Fruit fly (Drosophila melanogaster) whole organism, embryonic: ENCODE measurements around the gene Cep135.

Source experiments
- Awh ChIP-seq: fragments of 200-800 bp; sonication (Bioruptor generic); IDR thresholded peaks from 2 replicates; pipeline ENCODE4, ENCODE4 v1.3.6; 2022; ENCODE audit warnings: missing biosample characterization, missing genetic modification characterization
- B-H2 ChIP-seq: fragments of 200-800 bp; sonication (Bioruptor generic); optimal IDR thresholded peaks from 2 replicates; lab custom pipeline; 2018; ENCODE audit warnings: missing biosample characterization, mild to moderate bottlenecking, missing genetic modification characterization
- BEAF-32 ChIP-seq: fragments of 200-800 bp; sonication (Bioruptor generic); optimal IDR thresholded peaks from 3 replicates; lab custom pipeline; 2017; ENCODE audit warnings: missing biosample characterization, missing genetic modification characterization, mild to moderate bottlenecking, moderate library complexity, missing genetic modification reagents
- CG10366 ChIP-seq: fragments of 200-800 bp; sonication (Bioruptor generic); IDR thresholded peaks from 2 replicates; pipeline ENCODE4 v1.3.6; 2022; ENCODE audit warnings: missing biosample characterization, missing genetic modification characterization
- CG13287 ChIP-seq: fragments of 200-800 bp; sonication (Bioruptor generic); IDR thresholded peaks from 2 replicates; pipeline ENCODE4 v1.3.6; 2022; ENCODE audit warnings: missing biosample characterization, missing genetic modification characterization; ENCODE audit not compliant: partially characterized antibody
- CG14965 ChIP-seq: fragments of 200-800 bp; sonication (Bioruptor generic); optimal IDR thresholded peaks from 2 replicates; lab custom pipeline; 2016; ENCODE audit warnings: missing biosample characterization, missing genetic modification characterization, borderline replicate concordance
- CG15073 ChIP-seq: fragments of 200-800 bp; sonication (Bioruptor generic); optimal IDR thresholded peaks from 2 replicates; lab custom pipeline; 2016; ENCODE audit warnings: missing biosample characterization, missing genetic modification characterization
- CG1602 ChIP-seq: fragments of 200-800 bp; sonication (Bioruptor generic); optimal IDR thresholded peaks from 3 replicates; lab custom pipeline; 2016; ENCODE audit warnings: missing biosample characterization, missing genetic modification characterization
- CG18619 ChIP-seq: fragments of 200-800 bp; sonication (Bioruptor generic); optimal IDR thresholded peaks from 3 replicates; lab custom pipeline; 2017; ENCODE audit warnings: missing biosample characterization, mild to moderate bottlenecking, missing genetic modification characterization
- CG2116 ChIP-seq: fragments of 200-800 bp; sonication (Bioruptor generic); optimal IDR thresholded peaks from 3 replicates; lab custom pipeline; 2018; ENCODE audit warnings: missing biosample characterization, mild to moderate bottlenecking, missing genetic modification characterization
- CG2889 ChIP-seq: fragments of 200-800 bp; sonication (Bioruptor generic); IDR thresholded peaks from 3 replicates; pipeline ENCODE4 v1.3.6; 2022; ENCODE audit warnings: missing biosample characterization, missing genetic modification characterization
- CG31365 ChIP-seq: fragments of 200-800 bp; sonication (Bioruptor generic); optimal IDR thresholded peaks from 2 replicates; lab custom pipeline; 2018; ENCODE audit warnings: missing biosample characterization, mild to moderate bottlenecking, missing genetic modification characterization
- CG6272 ChIP-seq: fragments of 200-800 bp; sonication (Bioruptor generic); IDR thresholded peaks from 2 replicates; pipeline ENCODE4 v1.3.6; 2022; ENCODE audit warnings: missing biosample characterization, missing genetic modification characterization
- CG6791 ChIP-seq: fragments of 200-800 bp; sonication (Bioruptor generic); IDR thresholded peaks from 3 replicates; pipeline ENCODE4 v1.3.6; 2022; ENCODE audit warnings: missing biosample characterization, missing genetic modification characterization; ENCODE audit not compliant: partially characterized antibody
- CG7271 ChIP-seq: fragments of 200-800 bp; sonication (Bioruptor generic); optimal IDR thresholded peaks from 2 replicates; lab custom pipeline; 2018; ENCODE audit warnings: missing biosample characterization, mild to moderate bottlenecking, missing genetic modification characterization, moderate library complexity
- CG7786 ChIP-seq: fragments of 200-800 bp; sonication (Bioruptor generic); optimal IDR thresholded peaks from 2 replicates; lab custom pipeline; 2016; ENCODE audit warnings: missing biosample characterization, missing genetic modification characterization
- CG8765 ChIP-seq: fragments of 200-800 bp; sonication (Bioruptor generic); IDR thresholded peaks from 2 replicates; pipeline ENCODE4 v1.3.6; 2022; ENCODE audit warnings: missing biosample characterization, missing genetic modification characterization
- CG9797 ChIP-seq: fragments of 200-800 bp; sonication (Bioruptor generic); optimal IDR thresholded peaks from 3 replicates; lab custom pipeline; 2018; ENCODE audit warnings: missing biosample characterization, mild to moderate bottlenecking, missing genetic modification characterization
- D ChIP-seq, 2 experiments: fragments of 200-800 bp in 1 of 2; fragments of >200 bp in 1 of 2; sonication (Bioruptor generic) in 1 of 2; optimal IDR thresholded peaks; 2 replicates in 1 of 2; 3 replicates in 1 of 2; lab custom pipeline; 2017; ENCODE audit warnings: mild to moderate bottlenecking in 1 of 2, missing biosample characterization in 1 of 2, missing genetic modification characterization in 1 of 2, missing genetic modification reagents in 1 of 2
- E2f2 ChIP-seq: fragments of 200-800 bp; sonication (Bioruptor generic); IDR thresholded peaks from 2 replicates; pipeline ENCODE4 v1.3.6; 2022; ENCODE audit warnings: missing biosample characterization, missing genetic modification characterization
- GATAe ChIP-seq: fragments of 200-800 bp; sonication (Bioruptor generic); conservative IDR thresholded peaks from 2 replicates; pipeline ENCODE4 v1.3.6; 2022; ENCODE audit warnings: missing biosample characterization, missing genetic modification characterization
- Gug ChIP-seq: fragments of 200-800 bp; sonication (Bioruptor generic); IDR thresholded peaks from 4 replicates; pipeline ENCODE4 v1.3.6; 2022; ENCODE audit warnings: missing biosample characterization, missing genetic modification characterization
- H2.0 ChIP-seq: fragments of 200-800 bp; sonication (Bioruptor generic); IDR thresholded peaks from 2 replicates; pipeline ENCODE4 v1.3.6; 2022; ENCODE audit warnings: missing biosample characterization, missing genetic modification characterization
- HmgD ChIP-seq: fragments of 200-800 bp; sonication (Bioruptor generic); optimal IDR thresholded peaks from 3 replicates; lab custom pipeline; 2016; ENCODE audit warnings: missing biosample characterization, missing genetic modification characterization
- Lpt ChIP-seq: fragments of >200 bp; optimal IDR thresholded peaks from 2 replicates; lab custom pipeline; 2018; ENCODE audit warnings: missing biosample characterization, missing genetic modification characterization
- MBD-R2 ChIP-seq: fragments of 200-800 bp; sonication (Bioruptor generic); IDR thresholded peaks from 2 replicates; pipeline ENCODE4 v1.3.6; 2022; ENCODE audit warnings: missing biosample characterization, missing genetic modification characterization
- Mad ChIP-seq: fragments of 200-800 bp; sonication (Bioruptor generic); optimal IDR thresholded peaks from 2 replicates; lab custom pipeline; 2016; ENCODE audit warnings: missing biosample characterization, missing genetic modification characterization
- Oaz ChIP-seq: fragments of 200-800 bp; sonication (Bioruptor generic); IDR thresholded peaks from 2 replicates; pipeline ENCODE4 v1.3.6; 2022; ENCODE audit warnings: missing biosample characterization, missing genetic modification characterization
- Oli ChIP-seq: fragments of 200-800 bp; sonication (Bioruptor generic); optimal IDR thresholded peaks from 2 replicates; lab custom pipeline; 2018; ENCODE audit warnings: missing biosample characterization, mild to moderate bottlenecking, missing genetic modification characterization, moderate library complexity
- Trl ChIP-seq, 3 experiments: fragments of >200 bp in 2 of 3; fragments of 200-800 bp in 1 of 3; sonication (Bioruptor generic) in 1 of 3; optimal IDR thresholded peaks; 2 replicates in 1 of 3; 3 replicates in 2 of 3; lab custom pipeline; 2016 to 2017; ENCODE audit warnings: missing biosample characterization in 1 of 3, missing genetic modification characterization in 1 of 3
- ato ChIP-seq: fragments of 200-800 bp; sonication (Bioruptor generic); IDR thresholded peaks from 2 replicates; pipeline ENCODE4 v1.3.6; 2022; ENCODE audit warnings: missing biosample characterization, missing genetic modification characterization; ENCODE audit not compliant: partially characterized antibody
- cas ChIP-seq: fragments of 200-800 bp; sonication (Bioruptor generic); IDR thresholded peaks from 2 replicates; pipeline ENCODE4 v1.3.6; 2022; ENCODE audit warnings: missing biosample characterization, missing genetic modification characterization
- chm ChIP-seq: fragments of 200-800 bp; sonication (Bioruptor generic); IDR thresholded peaks from 2 replicates; pipeline ENCODE4 v1.3.6; 2022; ENCODE audit warnings: missing biosample characterization, missing genetic modification characterization
- crol ChIP-seq: fragments of 200-800 bp; sonication (Bioruptor generic); IDR thresholded peaks from 2 replicates; pipeline ENCODE4 v1.3.6; 2022; ENCODE audit warnings: missing biosample characterization, missing genetic modification characterization
- dpn ChIP-seq, 2 experiments: fragments of 200-800 bp; sonication (Bioruptor generic); optimal IDR thresholded peaks; 3 replicates each; lab custom pipeline; 2016; ENCODE audit warnings: missing biosample characterization in 2 of 2, missing genetic modification characterization in 2 of 2
- fd102C ChIP-seq: fragments of 200-800 bp; sonication (Bioruptor generic); optimal IDR thresholded peaks from 2 replicates; lab custom pipeline; 2018; ENCODE audit warnings: missing biosample characterization, mild to moderate bottlenecking, missing genetic modification characterization, moderate library complexity
- fu2 ChIP-seq: fragments of 200-800 bp; sonication (Bioruptor generic); optimal IDR thresholded peaks from 2 replicates; lab custom pipeline; 2016; ENCODE audit warnings: missing biosample characterization, missing genetic modification characterization
- gcm ChIP-seq: fragments of 200-800 bp; sonication (Bioruptor generic); optimal IDR thresholded peaks from 2 replicates; lab custom pipeline; 2019; ENCODE audit warnings: missing biosample characterization, mild to moderate bottlenecking, missing genetic modification characterization, moderate library complexity
- gsb-n ChIP-seq: fragments of 200-800 bp; sonication (Bioruptor generic); optimal IDR thresholded peaks from 3 replicates; lab custom pipeline; 2018; ENCODE audit warnings: missing biosample characterization, mild to moderate bottlenecking, missing genetic modification characterization
- knrl ChIP-seq: fragments of 200-800 bp; sonication (Bioruptor generic); IDR thresholded peaks from 3 replicates; pipeline ENCODE4 v1.3.6; 2022; ENCODE audit warnings: missing biosample characterization, missing genetic modification characterization; ENCODE audit not compliant: partially characterized antibody
- lbe ChIP-seq: fragments of 200-800 bp; sonication (Bioruptor generic); optimal IDR thresholded peaks from 2 replicates; lab custom pipeline; 2016; ENCODE audit warnings: missing biosample characterization, mild to moderate bottlenecking, missing genetic modification characterization
- mld ChIP-seq: fragments of 200-800 bp; sonication (Bioruptor generic); IDR thresholded peaks from 3 replicates; pipeline ENCODE4 v1.3.6; 2022; ENCODE audit warnings: missing biosample characterization, missing genetic modification characterization; ENCODE audit not compliant: partially characterized antibody
- pho ChIP-seq: fragments of 200-800 bp; sonication (Bioruptor generic); optimal IDR thresholded peaks from 2 replicates; lab custom pipeline; 2016; ENCODE audit warnings: missing biosample characterization, missing genetic modification characterization
- sd ChIP-seq: fragments of 200-800 bp; sonication (Bioruptor generic); optimal IDR thresholded peaks from 3 replicates; lab custom pipeline; 2018; ENCODE audit warnings: missing biosample characterization, mild to moderate bottlenecking, missing genetic modification characterization, moderate library complexity
- sqz ChIP-seq: fragments of 200-800 bp; sonication (Bioruptor generic); optimal IDR thresholded peaks from 3 replicates; lab custom pipeline; 2018; ENCODE audit warnings: missing biosample characterization, mild to moderate bottlenecking, missing genetic modification characterization
- tx ChIP-seq: fragments of 200-800 bp; sonication (Bioruptor generic); optimal IDR thresholded peaks from 2 replicates; lab custom pipeline; 2016; ENCODE audit warnings: missing biosample characterization, missing genetic modification characterization
- zen2 ChIP-seq: fragments of 200-800 bp; sonication (Bioruptor generic); IDR thresholded peaks from 3 replicates; pipeline ENCODE4 v1.3.6; 2022; ENCODE audit warnings: missing biosample characterization, missing genetic modification characterization; ENCODE audit not compliant: partially characterized antibody

Gene Cep135

dm6 chr3L:15142004-15142890 is 25.7 kb downstream of the Cep135 start, which contains the start of gene Pdi (continued):
- peak; percentile 38 for TF ChIP-seq sqz (GFP tag; lab: Kevin White, UChicago)
- no peak for TF ChIP-seq CG2889
- peak; percentile 72 for TF ChIP-seq sd
- TF ChIP-seq CG14965 (GFP tag; lab: Kevin White, UChicago) = no peak
- TF ChIP-seq Oli = no peak
- TF ChIP-seq D (optimal IDR thresholded peaks at IDR 0.05; lab: Kevin White, UChicago) = peak; percentile 24
- no peak for TF ChIP-seq D (GFP tag; optimal IDR thresholded peaks at IDR 0.05; lab: Kevin White, UChicago)
- no peak for TF ChIP-seq zen2 (GFP tag; lab: Robert Waterston, UW)
- peak; percentile 85 for TF ChIP-seq BEAF-32 (GFP tag; lab: Kevin White, UChicago)
- no peak for TF ChIP-seq CG18619 (GFP tag; lab: Kevin White, UChicago)
- TF ChIP-seq CG9797 (GFP tag; lab: Kevin White, UChicago) = peak; percentile 74
- peak in 1 of 2 experiments; percentile 51 for TF ChIP-seq dpn (GFP tag; optimal IDR thresholded peaks at IDR 0.05; lab: Kevin White, UChicago)
- TF ChIP-seq CG6791 (GFP tag; lab: Robert Waterston, UW) = peak; percentile 58; the same call in 1 of the 3 replicates
- peak; percentile 54 for TF ChIP-seq ato (GFP tag; lab: Robert Waterston, UW)
- no peak for TF ChIP-seq cas (GFP tag; lab: Robert Waterston, UW)
- TF ChIP-seq CG31365 (tag; lab: Kevin White, UChicago) = peak; percentile 13
- 0 out of 2 replicates have a peak, but pooled peaks have one; percentile 5 for TF ChIP-seq crol (GFP tag; lab: Robert Waterston, UW)
- peak; percentile 46; the same call in 1 of the 3 replicates for TF ChIP-seq mld
- TF ChIP-seq Trl (optimal IDR thresholded peaks at IDR 0.05; lab: Kevin White, UChicago) = peak in 1 of 2 experiments; percentile 55
- TF ChIP-seq Trl (GFP tag; optimal IDR thresholded peaks at IDR 0.05; lab: Kevin White, UChicago) = no peak
- TF ChIP-seq CG7786 (GFP tag; lab: Kevin White, UChicago) = no peak
- TF ChIP-seq CG8765 = no peak
- no peak for TF ChIP-seq Lpt
- TF ChIP-seq CG6272 (GFP tag; lab: Robert Waterston, UW) = 0 out of 2 replicates have a peak, but pooled peaks have one; percentile 41
- TF ChIP-seq knrl (GFP tag; lab: Robert Waterston, UW) = peak; percentile 79
- TF ChIP-seq gcm (GFP tag; lab: Kevin White, UChicago) = no peak
- TF ChIP-seq GATAe = no peak
- no peak for TF ChIP-seq CG7271 (tag; lab: Kevin White, UChicago)
- TF ChIP-seq CG15073 (GFP tag; lab: Kevin White, UChicago) = no peak
- 0 out of 4 replicates have a peak, but pooled peaks have one; percentile 2 for TF ChIP-seq Gug (GFP tag; lab: Robert Waterston, UW)
- TF ChIP-seq chm = peak; percentile 72
- TF ChIP-seq E2f2 (GFP tag; lab: Robert Waterston, UW) = peak; percentile 70
- TF ChIP-seq CG2116 (GFP tag; lab: Kevin White, UChicago) = peak; percentile 62
- peak; percentile 88 for TF ChIP-seq CG13287 (GFP tag; lab: Robert Waterston, UW)
- peak; percentile 18 for TF ChIP-seq pho (GFP tag; lab: Kevin White, UChicago)
- TF ChIP-seq lbe = peak; percentile 50
- peak; percentile 57 for TF ChIP-seq Mad
- TF ChIP-seq B-H2 (GFP tag; lab: Kevin White, UChicago) = peak; percentile 50
- TF ChIP-seq fu2 (GFP tag; lab: Kevin White, UChicago) = no peak
- TF ChIP-seq Oaz (GFP tag; lab: Robert Waterston, UW) = no peak
- no peak for TF ChIP-seq fd102C (GFP tag; lab: Kevin White, UChicago)
- no peak for TF ChIP-seq H2.0 (GFP tag; lab: Robert Waterston, UW)
- TF ChIP-seq tx = peak; percentile 19
- TF ChIP-seq CG1602 (GFP tag; lab: Kevin White, UChicago) = peak; percentile 0
- TF ChIP-seq CG10366 (GFP tag; lab: Robert Waterston, UW) = no peak; the same call in 1 of the 2 replicates
- peak; percentile 66 for TF ChIP-seq HmgD (GFP tag; lab: Kevin White, UChicago)
- peak; percentile 29; the same call in 1 of the 2 replicates for TF ChIP-seq MBD-R2 (GFP tag; lab: Robert Waterston, UW)
- peak; percentile 32 for TF ChIP-seq gsb-n
- no peak for TF ChIP-seq Awh (GFP tag; lab: Robert Waterston, UW)
